Worm (Caenorhabditis elegans) whole organism, L4 larva: Measurements from ENCODE around the gene sru-7.

Experiments used
- F10B5.3 ChIP-seq: sonication (generic microtip); optimal IDR thresholded peaks from 2 replicates; lab custom pipeline; 2016; ENCODE audit warnings: mild to moderate bottlenecking, missing genetic modification characterization, missing compliant biosample characterization
- F26F4.8 ChIP-seq: fragments of 200-800 bp; sonication (Bioruptor generic); conservative IDR thresholded peaks from 2 replicates; pipeline ENCODE4 v1.3.6; 2022; ENCODE audit warnings: missing genetic modification characterization, missing compliant biosample characterization
- F37D6.2 ChIP-seq: sonication (generic microtip); optimal IDR thresholded peaks from 2 replicates; lab custom pipeline; 2016; ENCODE audit warnings: mild to moderate bottlenecking, missing genetic modification characterization, missing compliant biosample characterization
- F44E2.7 ChIP-seq: fragments of 200-800 bp; sonication (Bioruptor generic); IDR thresholded peaks from 2 replicates; pipeline ENCODE4 v2.1.2; 2022; ENCODE audit warnings: missing genetic modification characterization, missing compliant biosample characterization
- Y48G9A.11 ChIP-seq: fragments of 200-800 bp; sonication (Bioruptor generic); IDR thresholded peaks from 2 replicates; pipeline ENCODE4 v1.3.6; 2022; ENCODE audit warnings: missing genetic modification reagents, missing genetic modification characterization, missing compliant biosample characterization
- Y75B8A.6 ChIP-seq: fragments of 200-800 bp; sonication (Bioruptor generic); IDR thresholded peaks from 2 replicates; pipeline ENCODE4 v1.3.6; 2022; ENCODE audit warnings: missing genetic modification reagents, missing genetic modification characterization, missing compliant biosample characterization
- ZK337.2 ChIP-seq: fragments of 200-800 bp; sonication (Bioruptor generic); IDR thresholded peaks from 2 replicates; pipeline ENCODE4 v1.3.6; 2022; ENCODE audit warnings: missing genetic modification reagents, missing genetic modification characterization, missing compliant biosample characterization
- aha-1 ChIP-seq: fragments of 150-350 bp; peaks from one replicate; lab custom pipeline; 2014; ENCODE audit warnings: missing biosample characterization, missing genetic modification characterization
- arid-1 ChIP-seq: fragments of 200-800 bp; sonication (Bioruptor generic); conservative IDR thresholded peaks from 2 replicates; pipeline ENCODE4 v1.3.6; 2022; ENCODE audit warnings: missing genetic modification reagents, missing genetic modification characterization, missing compliant biosample characterization
- ceh-20 ChIP-seq: fragments of 200-800 bp; sonication (Bioruptor generic); IDR thresholded peaks from 2 replicates; pipeline ENCODE4 v1.3.6; 2022; ENCODE audit warnings: missing genetic modification reagents, missing genetic modification characterization, missing compliant biosample characterization
- ceh-28 ChIP-seq: fragments of 150-350 bp; optimal IDR thresholded peaks from 2 replicates; lab custom pipeline; 2014; ENCODE audit warnings: missing biosample characterization, missing genetic modification reagents, missing genetic modification characterization
- daf-16 ChIP-seq, 3 experiments: sonication (generic microtip); optimal IDR thresholded peaks; 2 replicates each; lab custom pipeline; 2016 to 2017; ENCODE audit warnings: missing genetic modification characterization in 3 of 3, missing genetic modification reagents in 3 of 3, mild to moderate bottlenecking in 2 of 3, missing compliant biosample characterization in 2 of 3, missing biosample characterization in 1 of 3, moderate library complexity in 1 of 3
- daf-8 ChIP-seq: fragments of 200-800 bp; sonication (Bioruptor generic); IDR thresholded peaks from 2 replicates; pipeline ENCODE4 v1.3.6; 2022; ENCODE audit warnings: missing genetic modification characterization, missing compliant biosample characterization
- dmd-6 ChIP-seq: fragments of 200-800 bp; sonication (Bioruptor generic); IDR thresholded peaks from 2 replicates; pipeline ENCODE4 v1.3.6; 2022; ENCODE audit warnings: missing genetic modification reagents, missing genetic modification characterization, missing compliant biosample characterization
- duxl-1 ChIP-seq: sonication (generic microtip); optimal IDR thresholded peaks from 2 replicates; lab custom pipeline; 2016; ENCODE audit warnings: mild to moderate bottlenecking, missing genetic modification characterization, moderate library complexity, missing compliant biosample characterization; ENCODE audit not compliant: poor library complexity
- dve-1 ChIP-seq: sonication (generic microtip); optimal IDR thresholded peaks from 2 replicates; lab custom pipeline; 2017; ENCODE audit warnings: antibody characterized with exemption, mild to moderate bottlenecking, missing genetic modification characterization, missing compliant biosample characterization; ENCODE audit not compliant: insufficient read depth
- egl-43 ChIP-seq: fragments of 200-800 bp; sonication (Bioruptor generic); IDR thresholded peaks from 2 replicates; pipeline ENCODE4 v1.3.6; 2022; ENCODE audit warnings: missing genetic modification reagents, missing genetic modification characterization, missing compliant biosample characterization
- fkh-10 ChIP-seq: fragments of 150-350 bp; optimal IDR thresholded peaks from 2 replicates; lab custom pipeline; 2014; ENCODE audit warnings: missing biosample characterization, missing genetic modification reagents, missing genetic modification characterization
- gei-8 ChIP-seq: fragments of 200-800 bp; sonication (Bioruptor generic); optimal IDR thresholded peaks from 2 replicates; lab custom pipeline; 2018; ENCODE audit warnings: mild to moderate bottlenecking, missing genetic modification characterization, missing compliant biosample characterization
- hif-1 ChIP-seq, 2 experiments: sonication (generic microtip); optimal IDR thresholded peaks; 2 replicates each; lab custom pipeline; 2016 to 2017; ENCODE audit warnings: missing compliant biosample characterization in 2 of 2, missing genetic modification characterization in 2 of 2, missing genetic modification reagents in 2 of 2, missing genotype in 2 of 2, mild to moderate bottlenecking in 1 of 2
- hlh-11 ChIP-seq: fragments of 200-800 bp; sonication (Bioruptor generic); optimal IDR thresholded peaks from 2 replicates; lab custom pipeline; 2018; ENCODE audit warnings: mild to moderate bottlenecking, missing genetic modification characterization, missing compliant biosample characterization
- hlh-30 ChIP-seq: sonication (generic microtip); optimal IDR thresholded peaks from 2 replicates; lab custom pipeline; 2017; ENCODE audit warnings: antibody characterized with exemption, mild to moderate bottlenecking, missing genetic modification characterization, missing compliant biosample characterization; ENCODE audit not compliant: insufficient read depth
- lin-38 ChIP-seq: fragments of 200-800 bp; sonication (Bioruptor generic); IDR thresholded peaks from 2 replicates; pipeline ENCODE4 v1.3.6; 2022; ENCODE audit warnings: missing genetic modification reagents, missing genetic modification characterization, missing compliant biosample characterization
- lin-39 ChIP-seq: fragments of 150-350 bp; optimal IDR thresholded peaks from 2 replicates; lab custom pipeline; 2014; ENCODE audit warnings: missing biosample characterization, missing genetic modification reagents, missing genetic modification characterization
- lir-3 ChIP-seq: sonication (generic microtip); optimal IDR thresholded peaks from 2 replicates; lab custom pipeline; 2016; ENCODE audit warnings: mild to moderate bottlenecking, missing genetic modification characterization, missing compliant biosample characterization
- mdt-29 ChIP-seq: fragments of 200-800 bp; sonication (Bioruptor generic); IDR thresholded peaks from 2 replicates; pipeline ENCODE4 v1.3.6; 2022; ENCODE audit warnings: missing genetic modification reagents, missing genetic modification characterization, missing compliant biosample characterization
- mep-1 ChIP-seq: fragments of 150-350 bp; sonication (generic microtip); optimal IDR thresholded peaks from 3 replicates; lab custom pipeline; 2014; ENCODE audit warnings: missing biosample characterization, missing genetic modification characterization
- mes-2 ChIP-seq: sonication (generic microtip); optimal IDR thresholded peaks from 2 replicates; lab custom pipeline; 2016; ENCODE audit warnings: missing genotype, mild to moderate bottlenecking, missing genetic modification characterization, missing compliant biosample characterization; ENCODE audit not compliant: poor library complexity, severe bottlenecking
- mxl-3 ChIP-seq: fragments of 200-800 bp; sonication (Bioruptor generic); optimal IDR thresholded peaks from 2 replicates; lab custom pipeline; 2018; ENCODE audit warnings: mild to moderate bottlenecking, missing genetic modification characterization, missing compliant biosample characterization
- nhr-28 ChIP-seq: fragments of 150-350 bp; optimal IDR thresholded peaks from 2 replicates; lab custom pipeline; 2014; ENCODE audit warnings: missing biosample characterization, missing genetic modification characterization
- nhr-41 ChIP-seq: fragments of 200-800 bp; sonication (Bioruptor generic); IDR thresholded peaks from 2 replicates; pipeline ENCODE4 v1.3.6; 2022; ENCODE audit warnings: missing genetic modification reagents, missing genetic modification characterization, missing compliant biosample characterization
- nhr-76 ChIP-seq: fragments of 150-350 bp; optimal IDR thresholded peaks from 2 replicates; lab custom pipeline; 2014; ENCODE audit warnings: missing biosample characterization, missing genetic modification characterization
- nhr-77 ChIP-seq: fragments of 150-350 bp; optimal IDR thresholded peaks from 2 replicates; lab custom pipeline; 2014; ENCODE audit warnings: missing biosample characterization, missing genetic modification characterization
- php-3 ChIP-seq: fragments of 200-800 bp; sonication (Bioruptor generic); IDR thresholded peaks from 2 replicates; pipeline ENCODE4 v1.3.6; 2022; ENCODE audit warnings: missing genetic modification reagents, missing genetic modification characterization, missing compliant biosample characterization
- pqm-1 ChIP-seq: sonication (generic microtip); optimal IDR thresholded peaks from 2 replicates; lab custom pipeline; 2017; ENCODE audit warnings: missing biosample characterization, missing genetic modification characterization
- rbr-2 ChIP-seq: sonication (generic microtip); optimal IDR thresholded peaks from 2 replicates; lab custom pipeline; 2016; ENCODE audit warnings: missing genotype, missing genetic modification characterization, missing compliant biosample characterization
- snpc-1.2 ChIP-seq: fragments of 200-800 bp; sonication (Bioruptor generic); IDR thresholded peaks from 2 replicates; pipeline ENCODE4 v1.3.6; 2022; ENCODE audit warnings: missing genetic modification reagents, missing genetic modification characterization, missing compliant biosample characterization
- spr-1 ChIP-seq: sonication (generic microtip); optimal IDR thresholded peaks from 2 replicates; lab custom pipeline; 2016; ENCODE audit warnings: mild to moderate bottlenecking, missing genetic modification characterization, missing compliant biosample characterization
- tag-97 ChIP-seq: fragments of 200-800 bp; sonication (Bioruptor generic); IDR thresholded peaks from 2 replicates; pipeline ENCODE4 v1.3.6; 2022; ENCODE audit warnings: missing genetic modification characterization, missing compliant biosample characterization
- unc-130 ChIP-seq: sonication (generic microtip); optimal IDR thresholded peaks from 2 replicates; lab custom pipeline; 2016; ENCODE audit warnings: missing genetic modification reagents, missing genetic modification characterization, missing compliant biosample characterization
- vab-7 ChIP-seq: fragments of 200-800 bp; sonication (Bioruptor generic); IDR thresholded peaks from 2 replicates; pipeline ENCODE4 v1.3.6; 2022; ENCODE audit warnings: missing genetic modification reagents, missing genetic modification characterization, missing compliant biosample characterization
- zfp-2 ChIP-seq: sonication (generic microtip); optimal IDR thresholded peaks from 2 replicates; lab custom pipeline; 2016; ENCODE audit warnings: mild to moderate bottlenecking, missing genetic modification characterization, missing compliant biosample characterization
- zip-11 ChIP-seq: fragments of 200-800 bp; sonication (Bioruptor generic); IDR thresholded peaks from 2 replicates; pipeline ENCODE4 v1.3.6; 2022; ENCODE audit warnings: missing genetic modification characterization, missing compliant biosample characterization
- ztf-7 ChIP-seq: fragments of 150-350 bp; optimal IDR thresholded peaks from 2 replicates; lab custom pipeline; 2014; ENCODE audit warnings: missing biosample characterization, missing genetic modification characterization

Gene sru-7

DNA sequence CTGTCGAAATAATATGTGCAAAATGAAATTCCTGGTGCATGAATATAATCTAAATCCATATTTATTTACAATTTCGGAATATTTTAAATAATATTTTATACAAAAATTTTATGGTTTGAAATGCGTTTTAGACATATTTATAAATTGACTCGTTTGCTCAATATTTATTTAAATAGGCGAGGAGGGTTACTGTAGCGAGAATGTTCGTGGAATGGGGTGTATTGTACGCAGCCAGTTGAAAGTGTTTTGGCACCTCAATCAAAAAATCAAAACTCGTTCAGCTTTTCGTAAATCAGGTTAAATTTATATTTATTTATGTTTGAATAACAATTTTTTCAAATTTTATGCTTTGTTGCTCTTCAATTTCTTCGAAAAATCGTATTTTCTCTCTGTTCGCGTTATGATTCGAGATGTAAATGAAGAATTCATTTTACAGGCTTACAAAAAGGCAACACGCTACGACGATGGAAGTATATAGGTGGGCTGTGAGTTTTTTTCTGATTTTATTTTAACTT, 46.4 kb downstream of the sru-7 start, which contains the start of gene hyl-1:
Gene hyl-1, plus strand, starts transcription at position 465 of the 515 bp plus-strand sequence.
- TF ChIP-seq F44E2.7 (GFP tag; lab: Robert Waterston, UW): no peak
- TF ChIP-seq zip-11: 0 out of 2 replicates have a peak, but pooled peaks have one; percentile 19
- no peak for TF ChIP-seq rbr-2 (tag; lab: Kevin White, UChicago)
- TF ChIP-seq lin-38 (GFP tag; lab: Robert Waterston, UW): peak; percentile 40; the same call in 1 of the 2 replicates
- TF ChIP-seq snpc-1.2: peak; percentile 65
- peak; percentile 78 for TF ChIP-seq aha-1
- no peak for TF ChIP-seq arid-1

DNA sequence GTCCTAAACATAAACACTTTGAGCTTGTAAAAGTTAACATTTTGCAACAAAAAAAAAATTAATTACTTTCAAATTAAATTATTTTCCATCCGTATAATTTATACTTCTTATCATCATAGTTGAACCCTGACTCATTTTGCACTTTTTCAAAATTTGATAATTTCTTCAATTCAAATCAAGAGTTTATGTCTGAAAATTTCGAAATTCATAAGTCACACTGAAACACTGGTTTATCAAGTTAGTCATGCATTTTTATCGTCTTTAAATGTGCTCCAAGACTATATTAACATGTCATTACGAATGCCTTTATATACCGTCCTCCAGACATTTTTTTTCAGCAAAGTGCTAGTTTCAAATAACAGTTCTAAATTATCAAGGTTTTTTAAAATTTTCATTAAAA, 47.3 kb downstream of the sru-7 start:
- TF ChIP-seq tag-97 (GFP tag; lab: Robert Waterston, UW) (no peak), mep-1 (no peak), php-3 (GFP tag; lab: Robert Waterston, UW) (peak; percentile 53), unc-130 (GFP tag; lab: Kevin White, UChicago) (no peak), nhr-28 (peak; percentile 81), vab-7 (no peak), dve-1 (peak; percentile 43), F26F4.8 (GFP tag; lab: Robert Waterston, UW) (no peak), daf-8 (no peak), pqm-1 (tag; lab: Kevin White, UChicago) (peak; percentile 94), nhr-77 (tag; lab: Kevin White, UChicago) (peak; percentile 24), hlh-30 (tag; lab: Kevin White, UChicago) (peak; percentile 1), hlh-11 (peak; percentile 36), daf-16 (GFP tag; optimal IDR thresholded peaks at IDR 0.05; lab: Kevin White, UChicago) (no peak), daf-16 (tag; optimal IDR thresholded peaks at IDR 0.05; lab: Kevin White, UChicago) (peak; percentile 21), fkh-10 (GFP tag; lab: Kevin White, UChicago) (no peak), zfp-2 (tag; lab: Kevin White, UChicago) (no peak), dmd-6 (GFP tag; lab: Robert Waterston, UW) (peak; percentile 80)

DNA sequence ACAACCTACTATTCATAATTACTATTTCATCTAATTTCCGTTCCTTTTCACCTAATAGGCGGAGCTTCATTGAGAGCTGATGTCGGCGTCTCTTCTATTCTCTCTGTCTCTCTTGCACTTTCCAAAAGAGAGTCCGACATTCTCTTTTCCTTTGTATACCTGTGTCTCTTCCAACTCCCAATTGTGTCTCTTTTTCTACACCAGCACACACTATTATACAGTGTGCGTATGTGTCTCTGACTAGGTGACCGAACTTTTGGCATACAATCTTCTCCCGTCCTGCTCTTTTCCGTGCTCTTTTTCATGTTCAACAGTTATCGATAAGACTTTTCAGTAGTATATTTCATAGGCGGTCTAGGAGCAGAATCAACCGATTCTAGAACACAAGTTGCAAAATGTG, 47.9 kb downstream of the sru-7 start:
- TF ChIP-seq dmd-6 (GFP tag; lab: Robert Waterston, UW): peak; percentile 73
- TF ChIP-seq pqm-1 (tag; lab: Kevin White, UChicago): peak; percentile 82
- peak; percentile 71 for TF ChIP-seq nhr-28
- peak; percentile 44 for TF ChIP-seq dve-1
- TF ChIP-seq ceh-20: no peak
- peak; percentile 18 for TF ChIP-seq nhr-77 (tag; lab: Kevin White, UChicago)
- peak; percentile 66 for TF ChIP-seq hlh-11
- no peak for TF ChIP-seq daf-16 (GFP tag; optimal IDR thresholded peaks at IDR 0.05; lab: Kevin White, UChicago)
- peak; percentile 48 for TF ChIP-seq daf-16 (tag; optimal IDR thresholded peaks at IDR 0.05; lab: Kevin White, UChicago)
- peak; percentile 61 for TF ChIP-seq mes-2 (tag; lab: Kevin White, UChicago)
- no peak for TF ChIP-seq ceh-28 (tag; lab: Kevin White, UChicago)
- TF ChIP-seq nhr-41 (GFP tag; lab: Robert Waterston, UW): 0 out of 2 replicates have a peak, but pooled peaks have one; percentile 21

- TF ChIP-seq F37D6.2: no peak
- TF ChIP-seq nhr-76 (tag; lab: Kevin White, UChicago): no peak
- TF ChIP-seq pqm-1 (tag; lab: Kevin White, UChicago): peak; percentile 86
- TF ChIP-seq mep-1: peak; percentile 17
- no peak for TF ChIP-seq duxl-1 (tag; lab: Kevin White, UChicago)
- no peak for TF ChIP-seq ZK337.2 (GFP tag; lab: Robert Waterston, UW)
- no peak for TF ChIP-seq Y75B8A.6 (GFP tag; lab: Robert Waterston, UW)
- peak; percentile 63; the same call in 1 of the 2 replicates for TF ChIP-seq dmd-6 (GFP tag; lab: Robert Waterston, UW)
- no peak for TF ChIP-seq spr-1
- TF ChIP-seq F10B5.3: no peak
- TF ChIP-seq lir-3 (tag; lab: Kevin White, UChicago): no peak
- no peak for TF ChIP-seq mxl-3
- no peak for TF ChIP-seq lin-39 (tag; lab: Kevin White, UChicago)
- no peak for TF ChIP-seq Y48G9A.11 (GFP tag; lab: Robert Waterston, UW)
- TF ChIP-seq nhr-28: peak; percentile 74
- TF ChIP-seq mdt-29 (GFP tag; lab: Robert Waterston, UW): no peak
- no peak for TF ChIP-seq egl-43 (GFP tag; lab: Robert Waterston, UW)
- TF ChIP-seq ztf-7 (tag; lab: Kevin White, UChicago): no peak
- no peak for TF ChIP-seq nhr-41 (GFP tag; lab: Robert Waterston, UW)
- no peak for TF ChIP-seq gei-8 (GFP tag; lab: Kevin White, UChicago)
- no peak for TF ChIP-seq hif-1 (tag; optimal IDR thresholded peaks at IDR 0.05; lab: Kevin White, UChicago)
These were observed 49.9 kb downstream of the sru-7 start for ce11 chrIV:8542272-8542671.
